Worm (Caenorhabditis elegans) whole organism, mixed stage, embryonic: Measurements from ENCODE around the gene ctsa-4.1.
A peak's percentile ranks its signal among the peaks of the same experiment; 100 is the strongest.

Experiments used
- M03D4.4 ChIP-seq: sonication (generic microtip); optimal IDR thresholded peaks from 2 replicates; lab custom pipeline; 2017; ENCODE audit warnings: mild to moderate bottlenecking, missing genetic modification characterization, missing compliant biosample characterization
- bed-3 ChIP-seq: fragments of 200-800 bp; sonication (Bioruptor generic); optimal IDR thresholded peaks from 3 replicates; lab custom pipeline; 2018; ENCODE audit warnings: mild to moderate bottlenecking, missing genetic modification characterization, moderate library complexity, missing compliant biosample characterization
- blmp-1 ChIP-seq: fragments of 150-350 bp; optimal IDR thresholded peaks from 2 replicates; lab custom pipeline; 2014; ENCODE audit warnings: missing biosample characterization, missing genetic modification characterization
- ceh-39 ChIP-seq: fragments of 150-350 bp; optimal IDR thresholded peaks from 2 replicates; lab custom pipeline; 2014; ENCODE audit warnings: missing biosample characterization, missing genetic modification characterization
- ceh-43 ChIP-seq: fragments of 200-800 bp; sonication (Bioruptor generic); optimal IDR thresholded peaks from 2 replicates; lab custom pipeline; 2018; ENCODE audit warnings: mild to moderate bottlenecking, missing genetic modification characterization, moderate library complexity, missing compliant biosample characterization
- ceh-83 ChIP-seq: fragments of 200-800 bp; sonication (Bioruptor generic); optimal IDR thresholded peaks from 2 replicates; lab custom pipeline; 2018; ENCODE audit warnings: mild to moderate bottlenecking, missing genetic modification characterization, missing compliant biosample characterization
- ces-1 ChIP-seq: fragments of 150-350 bp; optimal IDR thresholded peaks from 2 replicates; lab custom pipeline; 2014; ENCODE audit warnings: missing biosample characterization, missing genetic modification reagents, missing genetic modification characterization
- cnd-1 ChIP-seq: fragments of 200-800 bp; sonication (Bioruptor generic); optimal IDR thresholded peaks from 2 replicates; lab custom pipeline; 2018; ENCODE audit warnings: mild to moderate bottlenecking, missing genetic modification characterization, missing compliant biosample characterization
- drap-1 ChIP-seq: fragments of 200-800 bp; sonication (Bioruptor generic); optimal IDR thresholded peaks from 3 replicates; lab custom pipeline; 2018; ENCODE audit warnings: mild to moderate bottlenecking, missing genetic modification characterization, missing compliant biosample characterization
- elt-1 ChIP-seq: sonication (generic microtip); optimal IDR thresholded peaks from 2 replicates; lab custom pipeline; 2017; ENCODE audit warnings: missing genetic modification characterization, mild to moderate bottlenecking, missing compliant biosample characterization, antibody characterized with exemption, moderate library complexity, borderline replicate concordance; ENCODE audit not compliant: insufficient read depth
- elt-3 ChIP-seq: fragments of 150-350 bp; optimal IDR thresholded peaks from 2 replicates; lab custom pipeline; 2014; ENCODE audit warnings: missing biosample characterization, missing genetic modification characterization
- flh-1 ChIP-seq: fragments of 200-800 bp; sonication (Bioruptor generic); optimal IDR thresholded peaks from 2 replicates; lab custom pipeline; 2018; ENCODE audit warnings: mild to moderate bottlenecking, missing genetic modification characterization, moderate library complexity, missing compliant biosample characterization
- ham-2 ChIP-seq: fragments of 200-800 bp; sonication (Bioruptor generic); optimal IDR thresholded peaks from 2 replicates; lab custom pipeline; 2018; ENCODE audit warnings: mild to moderate bottlenecking, missing genetic modification characterization, missing compliant biosample characterization
- hlh-1 ChIP-seq: fragments of 150-350 bp; optimal IDR thresholded peaks from 2 replicates; lab custom pipeline; 2014; ENCODE audit warnings: missing biosample characterization, missing genetic modification reagents, missing genetic modification characterization
- lin-13 ChIP-seq: fragments of 150-350 bp; optimal IDR thresholded peaks from 2 replicates; lab custom pipeline; 2014; ENCODE audit warnings: missing biosample characterization, missing genetic modification characterization
- lin-32 ChIP-seq: fragments of 200-800 bp; sonication (Bioruptor generic); optimal IDR thresholded peaks from 2 replicates; lab custom pipeline; 2018; ENCODE audit warnings: mild to moderate bottlenecking, missing genetic modification characterization, missing compliant biosample characterization
- lsy-2 ChIP-seq: fragments of 150-350 bp; optimal IDR thresholded peaks from 2 replicates; lab custom pipeline; 2014; ENCODE audit warnings: missing biosample characterization, missing genetic modification characterization
- mep-1 ChIP-seq: fragments of 150-350 bp; optimal IDR thresholded peaks from 2 replicates; lab custom pipeline; 2017; ENCODE audit warnings: missing biosample characterization, missing genetic modification reagents, missing genetic modification characterization, inconsistent platforms
- mls-2 ChIP-seq: sonication (generic microtip); optimal IDR thresholded peaks from 2 replicates; lab custom pipeline; 2016; ENCODE audit warnings: mild to moderate bottlenecking, missing genetic modification characterization, moderate library complexity, missing compliant biosample characterization
- nhr-12 ChIP-seq: fragments of 150-350 bp; optimal IDR thresholded peaks from 2 replicates; lab custom pipeline; 2014; ENCODE audit warnings: missing biosample characterization, missing genetic modification characterization
- nhr-2 ChIP-seq: fragments of 150-350 bp; optimal IDR thresholded peaks from 2 replicates; lab custom pipeline; 2014; ENCODE audit warnings: missing biosample characterization, missing genetic modification characterization
- nhr-237 ChIP-seq: fragments of 150-350 bp; optimal IDR thresholded peaks from 2 replicates; lab custom pipeline; 2014; ENCODE audit warnings: missing biosample characterization, missing genetic modification characterization
- nhr-28 ChIP-seq: fragments of 150-350 bp; optimal IDR thresholded peaks from 2 replicates; lab custom pipeline; 2014; ENCODE audit warnings: missing biosample characterization, missing genetic modification characterization
- nhr-76 ChIP-seq: sonication (generic microtip); optimal IDR thresholded peaks from 2 replicates; lab custom pipeline; 2017; ENCODE audit warnings: missing biosample characterization, missing genetic modification characterization
- pha-4 ChIP-seq: fragments of 150-350 bp; optimal IDR thresholded peaks from 2 replicates; lab custom pipeline; 2018; ENCODE audit warnings: missing biosample characterization, missing genetic modification reagents, missing genetic modification characterization
- sem-2 ChIP-seq: fragments of 200-800 bp; sonication (Bioruptor generic); optimal IDR thresholded peaks from 2 replicates; lab custom pipeline; 2018; ENCODE audit warnings: mild to moderate bottlenecking, missing genetic modification characterization, missing compliant biosample characterization
- snpc-4 ChIP-seq: fragments of 150-350 bp; optimal IDR thresholded peaks from 2 replicates; lab custom pipeline; 2014; ENCODE audit warnings: missing biosample characterization, missing genetic modification characterization
- sptf-1 ChIP-seq: sonication (generic microtip); optimal IDR thresholded peaks from 2 replicates; lab custom pipeline; 2017; ENCODE audit warnings: mild to moderate bottlenecking, missing genetic modification characterization, moderate library complexity, missing compliant biosample characterization
- tbx-8 ChIP-seq: fragments of 200-800 bp; sonication (Bioruptor generic); optimal IDR thresholded peaks from 2 replicates; lab custom pipeline; 2018; ENCODE audit warnings: mild to moderate bottlenecking, missing genetic modification characterization, moderate library complexity, missing compliant biosample characterization
- unc-120 ChIP-seq: sonication (generic microtip); optimal IDR thresholded peaks from 2 replicates; lab custom pipeline; 2017; ENCODE audit warnings: missing genetic modification characterization, missing compliant biosample characterization; ENCODE audit not compliant: poor library complexity, severe bottlenecking
- unc-39 ChIP-seq: fragments of 150-350 bp; optimal IDR thresholded peaks from 2 replicates; lab custom pipeline; 2014; ENCODE audit warnings: missing biosample characterization, missing genetic modification characterization
- unc-62 ChIP-seq: fragments of 150-350 bp; optimal IDR thresholded peaks from 2 replicates; lab custom pipeline; 2014; ENCODE audit warnings: missing biosample characterization, missing genetic modification reagents, missing genetic modification characterization
- zip-8 ChIP-seq: fragments of 150-350 bp; optimal IDR thresholded peaks from 2 replicates; lab custom pipeline; 2014; ENCODE audit warnings: missing biosample characterization, missing genetic modification characterization
- ztf-11 ChIP-seq: fragments of 150-350 bp; optimal IDR thresholded peaks from 2 replicates; lab custom pipeline; 2014; ENCODE audit warnings: missing biosample characterization, missing genetic modification characterization

Gene ctsa-4.1

DNA sequence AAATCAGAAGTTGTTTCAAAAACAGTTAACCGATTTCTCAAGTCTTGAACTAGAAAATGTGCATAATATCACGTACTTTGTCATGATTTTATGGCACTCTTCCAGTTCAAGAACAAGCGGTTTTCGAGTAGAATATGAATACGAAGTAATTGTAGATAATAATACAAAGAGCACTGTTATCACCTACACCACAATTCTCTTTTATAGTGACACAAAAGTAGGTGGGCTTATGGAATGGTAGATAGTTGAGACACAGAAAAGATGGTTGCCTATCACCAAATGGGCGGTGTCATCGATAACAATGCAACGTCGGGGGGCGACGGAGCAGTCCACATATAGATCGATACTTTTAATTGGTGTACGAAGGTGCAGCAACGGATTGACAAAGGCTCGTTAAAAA lies 38.1 kb upstream of the ctsa-4.1 start:
- no peak for TF ChIP-seq ceh-43 (GFP tag; lab: Kevin White, UChicago)
- no peak for TF ChIP-seq hlh-1 (tag; lab: Kevin White, UChicago)
- no peak for TF ChIP-seq unc-62 (GFP tag; lab: Kevin White, UChicago)
- no peak for TF ChIP-seq tbx-8 (GFP tag; lab: Kevin White, UChicago)
- no peak for TF ChIP-seq drap-1 (GFP tag; lab: Kevin White, UChicago)
- TF ChIP-seq nhr-2 (tag; lab: Kevin White, UChicago) = no peak
- TF ChIP-seq nhr-12 (tag; lab: Kevin White, UChicago) = no peak
- no peak for TF ChIP-seq elt-1 (tag; lab: Kevin White, UChicago)
- no peak for TF ChIP-seq flh-1
- TF ChIP-seq nhr-76 (tag; lab: Kevin White, UChicago) = no peak
- TF ChIP-seq bed-3 (GFP tag; lab: Kevin White, UChicago) = no peak
- no peak for TF ChIP-seq sem-2
- TF ChIP-seq ztf-11 (tag; lab: Kevin White, UChicago) = no peak
- TF ChIP-seq lsy-2 (tag; lab: Kevin White, UChicago) = no peak
- TF ChIP-seq zip-8 (tag; lab: Kevin White, UChicago) = no peak
- no peak for TF ChIP-seq lin-13 (tag; lab: Kevin White, UChicago)

DNA sequence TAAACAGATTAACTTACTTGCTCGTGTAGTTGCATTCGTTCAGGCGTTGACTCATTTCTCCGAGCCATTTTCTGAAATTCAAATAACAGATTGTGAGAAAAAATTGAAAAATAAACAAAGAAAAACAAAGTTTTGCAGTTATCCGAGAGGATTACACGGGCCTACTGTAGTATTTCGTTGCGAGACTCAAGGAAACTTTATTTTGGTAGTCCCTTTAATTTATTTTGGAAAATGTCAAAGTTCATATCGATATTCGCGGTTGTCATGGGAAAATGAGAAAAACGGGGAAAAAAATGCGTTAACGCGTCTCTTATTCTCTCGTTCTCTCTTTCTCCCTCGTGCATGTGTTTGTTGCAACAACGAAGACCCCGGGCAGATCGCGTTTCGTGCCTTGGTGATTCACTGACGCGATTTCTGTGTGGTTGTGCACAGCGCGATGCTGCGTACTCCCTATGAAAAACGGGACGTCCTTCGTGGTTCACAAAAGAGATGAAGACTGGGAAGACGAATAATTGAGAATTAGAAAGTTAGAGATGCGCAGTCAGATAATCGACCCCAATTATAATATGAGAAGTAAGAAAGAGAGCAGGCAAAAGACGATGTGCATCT lies 35.5 kb upstream of the ctsa-4.1 start, which contains the start of gene set-4:
set-4 (minus strand) TSS at position 120 of the 609 bp plus-strand sequence.
- TF ChIP-seq drap-1 (GFP tag; lab: Kevin White, UChicago) = peak; percentile 71
- TF ChIP-seq blmp-1 (tag; lab: Kevin White, UChicago) = no peak
- TF ChIP-seq elt-3 (tag; lab: Kevin White, UChicago) = no peak
- peak; percentile 46 for TF ChIP-seq ceh-39 (tag; lab: Kevin White, UChicago)
- TF ChIP-seq lin-13 (tag; lab: Kevin White, UChicago) = peak; percentile 87
- TF ChIP-seq ztf-11 (tag; lab: Kevin White, UChicago) = peak; percentile 55
- TF ChIP-seq mls-2 (tag; lab: Kevin White, UChicago) = peak; percentile 67
- TF ChIP-seq unc-120 (tag; lab: Kevin White, UChicago) = peak; percentile 31
- TF ChIP-seq mep-1 (tag; lab: Kevin White, UChicago) = peak; percentile 87
- TF ChIP-seq bed-3 (GFP tag; lab: Kevin White, UChicago) = peak; percentile 10
- TF ChIP-seq ham-2 (GFP tag; lab: Kevin White, UChicago) = no peak
- peak; percentile 55 for TF ChIP-seq cnd-1 (tag; lab: Kevin White, UChicago)
- TF ChIP-seq lin-32 = no peak
- TF ChIP-seq nhr-237 = peak; percentile 71
- TF ChIP-seq elt-1 (tag; lab: Kevin White, UChicago) = peak; percentile 8
- no peak for TF ChIP-seq nhr-12 (tag; lab: Kevin White, UChicago)
- no peak for TF ChIP-seq nhr-28
- peak; percentile 82 for TF ChIP-seq sptf-1
- TF ChIP-seq sem-2 = no peak
- TF ChIP-seq ces-1 (GFP tag; lab: Kevin White, UChicago) = peak; percentile 75
- TF ChIP-seq hlh-1 (tag; lab: Kevin White, UChicago) = peak; percentile 76
- no peak for TF ChIP-seq nhr-2 (tag; lab: Kevin White, UChicago)
- no peak for TF ChIP-seq zip-8 (tag; lab: Kevin White, UChicago)
- no peak for TF ChIP-seq ceh-83
- TF ChIP-seq unc-39 (tag; lab: Kevin White, UChicago) = peak; percentile 12
- no peak for TF ChIP-seq snpc-4 (tag; lab: Kevin White, UChicago)
- TF ChIP-seq M03D4.4 (tag; lab: Kevin White, UChicago) = peak; percentile 49
- TF ChIP-seq tbx-8 (GFP tag; lab: Kevin White, UChicago) = no peak
- TF ChIP-seq unc-62 (GFP tag; lab: Kevin White, UChicago) = peak; percentile 73
- peak; percentile 76 for TF ChIP-seq lsy-2 (tag; lab: Kevin White, UChicago)
- TF ChIP-seq ceh-43 (GFP tag; lab: Kevin White, UChicago) = peak; percentile 66
- TF ChIP-seq nhr-76 (tag; lab: Kevin White, UChicago) = no peak
- TF ChIP-seq pha-4 (tag; lab: Kevin White, UChicago) = peak; percentile 64

- TF ChIP-seq cnd-1 (tag; lab: Kevin White, UChicago) (no peak), lin-32 (no peak), lin-13 (tag; lab: Kevin White, UChicago) (no peak), sptf-1 (no peak)
These were observed 32.9 kb upstream of the ctsa-4.1 start, which contains the start of gene ttc-39B for ce11 chrII:6333887-6334286. Gene ttc-39B, minus strand, starts transcription at chrII:6333987.
